Worm (Caenorhabditis elegans) whole organism, L1 larva: Measurements from ENCODE around the gene efl-2.

Experiments
- C04F5.9 ChIP-seq: sonication (generic microtip); optimal IDR thresholded peaks from 2 replicates; lab custom pipeline; 2016; ENCODE audit warnings: missing genetic modification characterization, missing compliant biosample characterization
- C16A3.4 ChIP-seq: fragments of 150-350 bp; optimal IDR thresholded peaks from 2 replicates; lab custom pipeline; 2014; ENCODE audit warnings: missing biosample characterization, missing genetic modification characterization
- C34B4.2 ChIP-seq: sonication (generic microtip); optimal IDR thresholded peaks from 2 replicates; lab custom pipeline; 2017; ENCODE audit warnings: mild to moderate bottlenecking, missing genetic modification characterization, missing compliant biosample characterization
- F16B12.6 ChIP-seq: fragments of 150-350 bp; optimal IDR thresholded peaks from 2 replicates; lab custom pipeline; 2014; ENCODE audit warnings: missing biosample characterization, missing genetic modification characterization
- alr-1 ChIP-seq: fragments of 200-800 bp; sonication (Bioruptor generic); optimal IDR thresholded peaks from 2 replicates; lab custom pipeline; 2018; ENCODE audit warnings: borderline replicate concordance, mild to moderate bottlenecking, missing genetic modification characterization, missing compliant biosample characterization
- aly-2 ChIP-seq: fragments of 150-350 bp; optimal IDR thresholded peaks from 2 replicates; lab custom pipeline; 2014; ENCODE audit warnings: missing biosample characterization, missing genetic modification characterization
- ama-1 ChIP-seq: fragments of 150-350 bp; optimal IDR thresholded peaks from 2 replicates; lab custom pipeline; 2014
- blmp-1 ChIP-seq: fragments of 150-350 bp; optimal IDR thresholded peaks from 2 replicates; lab custom pipeline; 2014; ENCODE audit warnings: missing biosample characterization, missing genetic modification characterization
- ceh-8 ChIP-seq: fragments of 200-800 bp; sonication (Bioruptor generic); optimal IDR thresholded peaks from 2 replicates; lab custom pipeline; 2018; ENCODE audit warnings: mild to moderate bottlenecking, missing genetic modification characterization, moderate library complexity, missing compliant biosample characterization
- ceh-90 ChIP-seq: sonication (generic microtip); optimal IDR thresholded peaks from 2 replicates; lab custom pipeline; 2016; ENCODE audit warnings: missing genetic modification characterization, missing compliant biosample characterization
- ces-1 ChIP-seq: fragments of 150-350 bp; optimal IDR thresholded peaks from 2 replicates; lab custom pipeline; 2014; ENCODE audit warnings: missing biosample characterization, missing genetic modification reagents, missing genetic modification characterization
- dpl-1 ChIP-seq, 3 experiments: fragments of 150-350 bp in 2 of 3; sonication (generic microtip) in 1 of 3; optimal IDR thresholded peaks; 2 replicates each; lab custom pipeline; 2014 to 2017; ENCODE audit warnings: missing biosample characterization in 3 of 3, missing genetic modification characterization in 3 of 3, missing genetic modification reagents in 3 of 3
- dsc-1 ChIP-seq: sonication (generic microtip); optimal IDR thresholded peaks from 2 replicates; lab custom pipeline; 2016; ENCODE audit warnings: mild to moderate bottlenecking, missing genetic modification characterization, missing compliant biosample characterization
- efl-3 ChIP-seq: fragments of 200-800 bp; sonication (Bioruptor generic); optimal IDR thresholded peaks from 2 replicates; lab custom pipeline; 2018; ENCODE audit warnings: mild to moderate bottlenecking, missing genetic modification characterization, missing compliant biosample characterization
- egl-13 ChIP-seq: sonication (generic microtip); optimal IDR thresholded peaks from 2 replicates; lab custom pipeline; 2016; ENCODE audit warnings: missing genotype, missing genetic modification reagents, missing genetic modification characterization, missing compliant biosample characterization
- elt-2 ChIP-seq: sonication (generic microtip); optimal IDR thresholded peaks from 2 replicates; lab custom pipeline; 2016; ENCODE audit warnings: missing genetic modification characterization, mild to moderate bottlenecking, inconsistent platforms, missing compliant biosample characterization, missing genetic modification reagents
- elt-3 ChIP-seq, 6 experiments: fragments of 150-350 bp in 1 of 6; sonication (generic microtip); optimal IDR thresholded peaks; 2 replicates each; lab custom pipeline; 2017 to 2018; ENCODE audit warnings: missing biosample characterization in 6 of 6, missing genetic modification characterization in 6 of 6, inconsistent platforms in 1 of 6
- fkh-4 ChIP-seq: sonication (generic microtip); optimal IDR thresholded peaks from 2 replicates; lab custom pipeline; 2016; ENCODE audit warnings: missing compliant biosample characterization, missing genetic modification characterization, borderline replicate concordance
- fkh-8 ChIP-seq: sonication (generic microtip); optimal IDR thresholded peaks from 2 replicates; lab custom pipeline; 2016; ENCODE audit warnings: mild to moderate bottlenecking, missing genetic modification characterization, missing compliant biosample characterization
- fos-1 ChIP-seq: fragments of 150-350 bp; optimal IDR thresholded peaks from 2 replicates; lab custom pipeline; 2014; ENCODE audit warnings: missing biosample characterization, missing genetic modification characterization
- grh-1 ChIP-seq: fragments of 200-800 bp; sonication (Bioruptor generic); IDR thresholded peaks from 2 replicates; pipeline ENCODE4 v1.3.6; 2022; ENCODE audit warnings: missing genetic modification reagents, missing genetic modification characterization, missing compliant biosample characterization
- hlh-4 ChIP-seq: sonication (generic microtip); optimal IDR thresholded peaks from 2 replicates; lab custom pipeline; 2016; ENCODE audit warnings: mild to moderate bottlenecking, missing genetic modification characterization, missing compliant biosample characterization
- jun-1 ChIP-seq: fragments of 150-350 bp; optimal IDR thresholded peaks from 2 replicates; lab custom pipeline; 2014; ENCODE audit warnings: missing biosample characterization, missing genetic modification reagents, missing genetic modification characterization
- lin-14 ChIP-seq: fragments of 200-800 bp; sonication (Bioruptor generic); optimal IDR thresholded peaks from 2 replicates; lab custom pipeline; 2018; ENCODE audit warnings: mild to moderate bottlenecking, missing genetic modification characterization, moderate library complexity, missing compliant biosample characterization
- lin-35 ChIP-seq, 2 experiments: fragments of 150-350 bp; optimal IDR thresholded peaks; 2 replicates each; lab custom pipeline; 2014; ENCODE audit warnings: missing biosample characterization in 2 of 2, missing genetic modification characterization in 2 of 2, missing genetic modification reagents in 2 of 2
- lir-3 ChIP-seq: sonication (generic microtip); optimal IDR thresholded peaks from 2 replicates; lab custom pipeline; 2016; ENCODE audit warnings: mild to moderate bottlenecking, missing genetic modification characterization, moderate library complexity, missing compliant biosample characterization; ENCODE audit not compliant: poor library complexity
- mab-9 ChIP-seq: fragments of 200-800 bp; sonication (Bioruptor generic); IDR thresholded peaks from 2 replicates; pipeline ENCODE4 v1.3.6; 2022; ENCODE audit warnings: missing genetic modification reagents, missing genetic modification characterization, missing compliant biosample characterization
- nhr-19 ChIP-seq: fragments of 200-800 bp; sonication (Bioruptor generic); conservative IDR thresholded peaks from 2 replicates; pipeline ENCODE4 v1.3.6; 2022; ENCODE audit warnings: missing genetic modification characterization, missing compliant biosample characterization
- nhr-20 ChIP-seq: sonication (generic microtip); optimal IDR thresholded peaks from 2 replicates; lab custom pipeline; 2016; ENCODE audit warnings: mild to moderate bottlenecking, missing genetic modification characterization, missing compliant biosample characterization
- nhr-237 ChIP-seq: fragments of 150-350 bp; optimal IDR thresholded peaks from 2 replicates; lab custom pipeline; 2014; ENCODE audit warnings: missing biosample characterization, missing genetic modification characterization
- nhr-47 ChIP-seq: sonication (generic microtip); optimal IDR thresholded peaks from 2 replicates; lab custom pipeline; 2016; ENCODE audit warnings: mild to moderate bottlenecking, missing genetic modification characterization, moderate library complexity, missing compliant biosample characterization
- nhr-71 ChIP-seq: sonication (generic microtip); optimal IDR thresholded peaks from 2 replicates; lab custom pipeline; 2016; ENCODE audit warnings: mild to moderate bottlenecking, missing genetic modification characterization, moderate library complexity, missing compliant biosample characterization
- nhr-77 ChIP-seq: fragments of 150-350 bp; optimal IDR thresholded peaks from 2 replicates; lab custom pipeline; 2014; ENCODE audit warnings: missing biosample characterization, missing genetic modification characterization
- nhr-84 ChIP-seq: sonication (generic microtip); optimal IDR thresholded peaks from 2 replicates; lab custom pipeline; 2017; ENCODE audit warnings: missing biosample characterization, missing genetic modification characterization
- nhr-85 ChIP-seq: sonication (generic microtip); peaks from one replicate; lab custom pipeline; 2016; ENCODE audit warnings: missing genetic modification characterization, inconsistent platforms, missing compliant biosample characterization
- nhr-90 ChIP-seq: sonication (generic microtip); optimal IDR thresholded peaks from 2 replicates; lab custom pipeline; 2016; ENCODE audit warnings: mild to moderate bottlenecking, missing genetic modification characterization, missing compliant biosample characterization; ENCODE audit not compliant: poor library complexity
- skn-1 ChIP-seq: fragments of 150-350 bp; optimal IDR thresholded peaks from 2 replicates; lab custom pipeline; 2014; ENCODE audit warnings: missing biosample characterization, missing genetic modification characterization
- snu-23 ChIP-seq: sonication (generic microtip); optimal IDR thresholded peaks from 2 replicates; lab custom pipeline; 2016; ENCODE audit warnings: missing genetic modification characterization, missing compliant biosample characterization
- sox-4 ChIP-seq: sonication (generic microtip); optimal IDR thresholded peaks from 2 replicates; lab custom pipeline; 2016; ENCODE audit warnings: missing genetic modification characterization, missing compliant biosample characterization
- tbx-2 ChIP-seq: sonication (generic microtip); optimal IDR thresholded peaks from 2 replicates; lab custom pipeline; 2016; ENCODE audit warnings: missing genetic modification characterization, missing compliant biosample characterization
- unc-86 ChIP-seq: sonication (generic microtip); optimal IDR thresholded peaks from 2 replicates; lab custom pipeline; 2016; ENCODE audit warnings: missing genetic modification characterization, missing compliant biosample characterization
- unc-98 ChIP-seq: fragments of 200-800 bp; sonication (Bioruptor generic); IDR thresholded peaks from 2 replicates; pipeline ENCODE4 v1.3.6; 2022; ENCODE audit warnings: missing genetic modification characterization, missing compliant biosample characterization
- xbp-1 ChIP-seq: sonication (generic microtip); optimal IDR thresholded peaks from 2 replicates; lab custom pipeline; 2016; ENCODE audit warnings: missing genetic modification characterization, missing compliant biosample characterization
- zag-1 ChIP-seq: fragments of 150-350 bp; optimal IDR thresholded peaks from 2 replicates; lab custom pipeline; 2014; ENCODE audit warnings: missing biosample characterization, missing genetic modification characterization
- zip-4 ChIP-seq: fragments of 200-800 bp; sonication (Bioruptor generic); optimal IDR thresholded peaks from 2 replicates; lab custom pipeline; 2018; ENCODE audit warnings: mild to moderate bottlenecking, missing genetic modification characterization, moderate library complexity, missing compliant biosample characterization
- ztf-11 ChIP-seq, 2 experiments: sonication (generic microtip); optimal IDR thresholded peaks; 2 replicates each; lab custom pipeline; 2016 to 2017; ENCODE audit warnings: missing genetic modification characterization in 2 of 2, missing biosample characterization in 1 of 2, missing compliant biosample characterization in 1 of 2
- ztf-4 ChIP-seq: fragments of 150-350 bp; optimal IDR thresholded peaks from 2 replicates; lab custom pipeline; 2014; ENCODE audit warnings: missing biosample characterization, missing genetic modification characterization

efl-2 gene

DNA sequence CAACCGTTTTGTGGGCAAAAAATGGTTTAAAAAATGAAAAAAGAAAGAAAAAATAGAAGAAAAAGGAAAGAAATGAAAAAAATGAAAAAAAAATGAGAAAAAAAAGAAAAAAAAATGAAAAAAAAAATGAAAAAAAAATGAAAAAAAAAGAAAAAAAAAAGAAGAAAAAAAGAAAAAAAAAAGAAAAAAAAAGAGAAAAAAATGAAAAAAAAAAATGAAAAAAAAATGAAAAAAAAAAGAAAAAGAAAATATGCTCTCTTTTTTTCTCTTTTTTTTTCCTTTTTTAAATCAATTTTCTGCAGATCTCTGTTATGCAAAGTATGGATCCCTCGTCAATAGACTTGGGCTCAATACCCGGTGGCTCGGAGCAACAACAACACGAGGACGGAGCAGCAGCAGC lies at the start of gene efl-2:
efl-2 (plus strand) TSS at position 301 of the 400 bp plus-strand sequence.
- no peak for TF ChIP-seq nhr-19 (GFP tag; lab: Robert Waterston, UW)
- TF ChIP-seq fos-1 (tag; lab: Kevin White, UChicago): no peak
- no peak for TF ChIP-seq dsc-1
- TF ChIP-seq nhr-20: no peak
- no peak for TF ChIP-seq aly-2 (tag; lab: Kevin White, UChicago)
- TF ChIP-seq, all 84 proteins: peak for 0

DNA sequence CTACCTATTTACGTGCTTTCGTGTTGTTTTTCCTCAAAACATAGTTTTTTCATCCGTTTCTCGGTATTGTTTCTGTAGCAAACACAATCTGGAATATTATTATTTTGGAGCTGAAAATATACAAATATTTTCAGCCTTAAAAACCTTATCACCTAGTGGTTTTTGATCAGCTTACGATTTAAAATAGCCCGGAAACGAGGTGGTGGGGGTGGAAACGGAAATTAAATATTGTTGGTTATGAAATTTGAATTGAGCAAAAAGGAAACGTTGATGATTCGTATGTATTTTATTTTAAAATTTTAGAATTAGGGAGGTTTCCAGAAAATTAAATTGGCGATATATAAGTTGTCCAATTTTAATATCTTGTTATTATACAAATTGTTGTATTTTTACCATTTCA lies 38.2 kb upstream of the efl-2 start:
- TF ChIP-seq fos-1 (tag; lab: Kevin White, UChicago) (no peak), dsc-1 (no peak), efl-3 (GFP tag; lab: Kevin White, UChicago) (no peak), C04F5.9 (tag; lab: Kevin White, UChicago) (no peak), nhr-85 (no peak), unc-98 (GFP tag; lab: Robert Waterston, UW) (no peak), mab-9 (GFP tag; lab: Robert Waterston, UW) (no peak), unc-86 (tag; lab: Kevin White, UChicago) (no peak), alr-1 (tag; lab: Kevin White, UChicago) (no peak), F16B12.6 (tag; lab: Kevin White, UChicago) (no peak), nhr-84 (no peak), sox-4 (tag; lab: Kevin White, UChicago) (no peak), skn-1 (tag; lab: Kevin White, UChicago) (no peak), fkh-4 (tag; lab: Kevin White, UChicago) (no peak)

DNA sequence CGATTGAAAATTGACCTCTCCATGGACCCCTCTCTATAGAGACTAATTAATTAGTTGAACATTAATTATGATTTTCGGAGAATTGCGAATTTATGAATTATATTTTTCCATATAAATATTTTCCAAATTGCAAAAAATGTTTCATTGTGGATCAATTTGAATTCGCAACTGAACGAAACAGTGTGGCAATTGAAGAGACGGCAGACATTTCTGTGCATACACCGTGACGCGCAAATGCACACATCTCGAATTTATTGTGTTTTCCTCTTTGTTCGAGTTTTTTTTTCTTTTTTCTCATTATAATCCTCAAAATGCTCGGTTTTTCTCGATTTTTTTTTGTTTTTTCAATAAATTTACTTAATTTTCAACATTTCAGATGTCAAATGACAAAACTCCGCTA lies 36.7 kb upstream of the efl-2 start, which contains the start of gene Y48C3A.20:
Y48C3A.20 (plus strand) TSS at position 377 of the 400 bp plus-strand sequence.
- peak; percentile 67 for TF ChIP-seq blmp-1
- TF ChIP-seq fkh-8 (tag; lab: Kevin White, UChicago): peak; percentile 64
- no peak; the same call in 1 of the 2 replicates for TF ChIP-seq grh-1
- no peak for TF ChIP-seq zip-4
- peak; percentile 66 for TF ChIP-seq C16A3.4
- TF ChIP-seq ceh-8 (GFP tag; lab: Kevin White, UChicago): no peak
- TF ChIP-seq nhr-90: peak; percentile 74
- TF ChIP-seq ztf-11 (tag; optimal IDR thresholded peaks at IDR 0.05; lab: Kevin White, UChicago): peak in 1 of 2 experiments; percentile 13
- no peak for TF ChIP-seq aly-2 (tag; lab: Kevin White, UChicago)
- TF ChIP-seq snu-23 (GFP tag; lab: Kevin White, UChicago): peak; percentile 90
- TF ChIP-seq lin-35 (GFP tag; optimal IDR thresholded peaks at IDR 0.05; lab: Kevin White, UChicago): peak; percentile 85 to 86
- TF ChIP-seq elt-3 (tag; optimal IDR thresholded peaks at IDR 0.05; lab: Kevin White, UChicago): peak in 2 of 6 experiments; percentile 59 to 61
- TF ChIP-seq fkh-4 (tag; lab: Kevin White, UChicago): no peak
- TF ChIP-seq jun-1 (tag; lab: Kevin White, UChicago): no peak
- no peak for TF ChIP-seq ces-1 (GFP tag; lab: Kevin White, UChicago)
- peak; percentile 62 for TF ChIP-seq egl-13 (tag; lab: Kevin White, UChicago)
- no peak for TF ChIP-seq lir-3 (tag; lab: Kevin White, UChicago)
- TF ChIP-seq efl-3 (GFP tag; lab: Kevin White, UChicago): no peak
- TF ChIP-seq nhr-77 (tag; lab: Kevin White, UChicago): no peak
- TF ChIP-seq tbx-2: peak; percentile 79
- no peak for TF ChIP-seq ama-1
- peak; percentile 99 for TF ChIP-seq F16B12.6 (tag; lab: Kevin White, UChicago)
- peak; percentile 75 for TF ChIP-seq xbp-1
- TF ChIP-seq nhr-47 (tag; lab: Kevin White, UChicago): no peak
- TF ChIP-seq alr-1 (tag; lab: Kevin White, UChicago): no peak
- TF ChIP-seq nhr-71 (tag; lab: Kevin White, UChicago): no peak
- no peak for TF ChIP-seq nhr-84
- TF ChIP-seq lin-14 (GFP tag; lab: Kevin White, UChicago): no peak
- TF ChIP-seq hlh-4 (tag; lab: Kevin White, UChicago): no peak
- TF ChIP-seq nhr-20: no peak
- TF ChIP-seq zag-1 (tag; lab: Kevin White, UChicago): no peak
- no peak for TF ChIP-seq nhr-237 (tag; lab: Kevin White, UChicago)
- TF ChIP-seq ceh-90 (tag; lab: Kevin White, UChicago): no peak
- TF ChIP-seq elt-2 (tag; lab: Kevin White, UChicago): no peak
- TF ChIP-seq C34B4.2 (tag; lab: Kevin White, UChicago): no peak
- peak; percentile 79 to 84 (median 81) for TF ChIP-seq dpl-1 (GFP tag; optimal IDR thresholded peaks at IDR 0.05; lab: Kevin White, UChicago)
- peak; percentile 70 for TF ChIP-seq ztf-4 (tag; lab: Kevin White, UChicago)
